Worm (Caenorhabditis elegans): ENCODE measurements around the gene D1054.10.

ce11 chrV:10834682-10835219, 42.1 kb upstream of the D1054.10 start:
- no peak for TF ChIP-seq hlh-6 (tag; optimal IDR thresholded peaks at IDR 0.05)
- no peak for TF ChIP-seq unc-86 (tag; optimal IDR thresholded peaks at IDR 0.05)
- TF ChIP-seq hlh-30 (tag; optimal IDR thresholded peaks at IDR 0.05; ENCODE audit: insufficient read depth) = no peak
- TF ChIP-seq pqm-1 (tag; optimal IDR thresholded peaks at IDR 0.05) = no peak
- TF ChIP-seq tbx-2 (tag; optimal IDR thresholded peaks at IDR 0.05) = no peak
- TF ChIP-seq F13H6.1 (tag; optimal IDR thresholded peaks at IDR 0.05) = no peak
- TF ChIP-seq ets-4 (tag; optimal IDR thresholded peaks at IDR 0.05) = no peak
- no peak for TF ChIP-seq C08G9.2 (tag; optimal IDR thresholded peaks at IDR 0.05)
- no peak for TF ChIP-seq dmd-4 (tag; optimal IDR thresholded peaks at IDR 0.05; ENCODE audit: borderline replicate concordance)
- TF ChIP-seq zip-5 (tag; optimal IDR thresholded peaks at IDR 0.05) = no peak
- no peak for TF ChIP-seq pha-4 (tag; optimal IDR thresholded peaks at IDR 0.05)
- no peak for TF ChIP-seq elt-2 (tag; optimal IDR thresholded peaks at IDR 0.05)
- no peak for TF ChIP-seq ceh-45 (GFP tag; IDR thresholded peaks at IDR 0.05)
